Fruit fly (Drosophila melanogaster) whole organism, prepupa: ENCODE measurements around the gene CG1840.

Experiments used
- CG11902 ChIP-seq: fragments of 200-800 bp; sonication (Bioruptor generic); optimal IDR thresholded peaks from 3 replicates; lab custom pipeline; 2016; ENCODE audit warnings: missing biosample characterization, missing genetic modification characterization
- CG6163 ChIP-seq: fragments of 200-800 bp; sonication (Bioruptor generic); IDR thresholded peaks from 3 replicates; pipeline ENCODE4 v1.3.6; 2022; ENCODE audit warnings: missing biosample characterization, missing genetic modification characterization
- CG7368 ChIP-seq: fragments of 200-800 bp; sonication (Bioruptor generic); optimal IDR thresholded peaks from 3 replicates; lab custom pipeline; 2016; ENCODE audit warnings: missing biosample characterization, missing genetic modification characterization
- Ets96B ChIP-seq: fragments of 200-800 bp; optimal IDR thresholded peaks from 2 replicates; lab custom pipeline; 2019; ENCODE audit warnings: missing biosample characterization, mild to moderate bottlenecking, missing genetic modification characterization, moderate library complexity
- dac ChIP-seq: fragments of 200-800 bp; sonication (Bioruptor generic); optimal IDR thresholded peaks from 2 replicates; lab custom pipeline; 2017; ENCODE audit warnings: missing biosample characterization, mild to moderate bottlenecking, missing genetic modification characterization

- TF ChIP-seq CG7368 (GFP tag; lab: Kevin White, UChicago) = no peak
- TF ChIP-seq CG11902 = no peak
- TF ChIP-seq dac (GFP tag; lab: Kevin White, UChicago) = no peak
- TF ChIP-seq CG6163 (GFP tag; lab: Robert Waterston, UW) = 0 out of 3 replicates have a peak, but pooled peaks have one; percentile 42
- TF ChIP-seq Ets96B = no peak
Observed at dm6 chrX:11877165-11877564, 11.0 kb upstream of the CG1840 start, which contains the start of gene CG10352.
